Worm (Caenorhabditis elegans): Measurements from ENCODE around the gene Y53F4B.25.

DNA sequence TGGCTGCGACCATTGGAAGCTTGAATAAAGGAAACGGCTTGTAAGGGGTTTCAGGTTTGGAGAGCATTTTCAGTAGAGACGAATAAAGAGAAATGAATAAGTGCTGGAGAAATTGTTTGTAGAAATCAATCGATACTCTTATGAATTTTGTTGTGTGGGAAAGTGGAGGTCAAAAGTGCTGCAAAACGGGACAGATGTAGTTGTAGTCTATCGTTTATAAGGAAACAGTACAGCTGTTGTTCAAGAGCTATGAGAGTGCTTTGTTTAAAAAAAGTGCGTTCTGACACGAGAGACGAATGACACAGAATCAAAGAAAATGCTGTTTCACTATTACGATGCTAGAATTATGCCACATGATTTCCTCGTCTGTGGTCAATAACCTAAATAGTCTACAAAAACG lies 5.5 kb upstream of the Y53F4B.25 start, which contains the start of gene Y53F4B.62:
- no peak for TF ChIP-seq ztf-11 (tag; optimal IDR thresholded peaks at IDR 0.05)
- no peak for TF ChIP-seq unc-62 (GFP tag; optimal IDR thresholded peaks at IDR 0.05)
- TF ChIP-seq nhr-23 (tag; optimal IDR thresholded peaks at IDR 0.05): no peak
- no peak for TF ChIP-seq ama-1 (optimal IDR thresholded peaks at IDR 0.05)
- TF ChIP-seq nhr-6 (tag; optimal IDR thresholded peaks at IDR 0.05): no peak
- TF ChIP-seq nhr-11 (tag; optimal IDR thresholded peaks at IDR 0.05): no peak
- no peak for TF ChIP-seq lin-13 (GFP tag; optimal IDR thresholded peaks at IDR 0.05)
- no peak for TF ChIP-seq lin-11 (tag; optimal IDR thresholded peaks at IDR 0.05)
- TF ChIP-seq ceh-82 (tag; optimal IDR thresholded peaks at IDR 0.05): no peak
- TF ChIP-seq fos-1 (tag; optimal IDR thresholded peaks at IDR 0.05): no peak
- no peak for TF ChIP-seq skn-1 (tag; optimal IDR thresholded peaks at IDR 0.05)
- TF ChIP-seq nhr-21 (tag; optimal IDR thresholded peaks at IDR 0.05): no peak

Data from whole organism, L2 larva.